Fruit fly (Drosophila melanogaster): ENCODE results near the gene Cp15.

Cp15 gene

dm6 chr3L:8721145-8721544 is 7.1 kb upstream of the Cp15 start, which contains the start of the genes CG32022 and CG6511 (continued):
- TF ChIP-seq pita (GFP tag; optimal IDR thresholded peaks at IDR 0.05), result no peak
- TF ChIP-seq Hr3 (GFP tag; optimal IDR thresholded peaks at IDR 0.05), result peak; percentile 99
- peak; percentile 98 for TF ChIP-seq Atf3 (GFP tag; optimal IDR thresholded peaks at IDR 0.05)
- TF ChIP-seq CG9797 (GFP tag; optimal IDR thresholded peaks at IDR 0.05), result peak; percentile 40
- peak; percentile 97 for TF ChIP-seq zen (tag; optimal IDR thresholded peaks at IDR 0.05)
- peak; percentile 91 for TF ChIP-seq en (GFP tag; optimal IDR thresholded peaks at IDR 0.05)
- peak; percentile 81 for TF ChIP-seq chm (GFP tag; IDR thresholded peaks at IDR 0.05)
- peak; percentile 90 for TF ChIP-seq Ets97D (GFP tag; optimal IDR thresholded peaks at IDR 0.05)
- TF ChIP-seq Scr (GFP tag; IDR thresholded peaks at IDR 0.05; ENCODE audit: partially characterized antibody), result no peak; the same call in 1 of the 2 replicates
- peak; percentile 97 for TF ChIP-seq Aef1 (GFP tag; IDR thresholded peaks at IDR 0.05)
- TF ChIP-seq CG4328 (GFP tag; optimal IDR thresholded peaks at IDR 0.05), result peak; percentile 97
- peak; percentile 75 for TF ChIP-seq CG1024 (GFP tag; IDR thresholded peaks at IDR 0.05)
- TF ChIP-seq CG17829 (tag; optimal IDR thresholded peaks at IDR 0.05), result peak; percentile 96
- peak; percentile 84 for TF ChIP-seq CG17612 (GFP tag; IDR thresholded peaks at IDR 0.05)
- peak; percentile 95 for TF ChIP-seq CG2116 (GFP tag; optimal IDR thresholded peaks at IDR 0.05)
- TF ChIP-seq CG10543 (GFP tag; optimal IDR thresholded peaks at IDR 0.05), result peak; percentile 99
- peak; percentile 94 for TF ChIP-seq so (GFP tag; IDR thresholded peaks at IDR 0.05)
- peak; percentile 88 for TF ChIP-seq sens-2 (GFP tag; IDR thresholded peaks at IDR 0.05)
- peak; percentile 96 for TF ChIP-seq CG6689 (GFP tag; IDR thresholded peaks at IDR 0.05)
- peak; percentile 89 for TF ChIP-seq CG6654 (GFP tag; optimal IDR thresholded peaks at IDR 0.05)
- peak; percentile 89 for TF ChIP-seq CG12071 (GFP tag; optimal IDR thresholded peaks at IDR 0.05)
- peak; percentile 15 to 81 for TF ChIP-seq insv (GFP tag; optimal IDR thresholded peaks at IDR 0.05)
- peak; percentile 83 for TF ChIP-seq Jarid2 (GFP tag; optimal IDR thresholded peaks at IDR 0.05)
- TF ChIP-seq onecut (GFP tag; IDR thresholded peaks at IDR 0.05), result peak; percentile 87
- peak; percentile 90 for TF ChIP-seq CG9437 (GFP tag; optimal IDR thresholded peaks at IDR 0.05)
- TF ChIP-seq Neu2 (GFP tag; optimal IDR thresholded peaks at IDR 0.05; ENCODE audit: borderline replicate concordance), result peak; percentile 90
- TF ChIP-seq cas (GFP tag; IDR thresholded peaks at IDR 0.05), result peak; percentile 93
- TF ChIP-seq CG14667 (GFP tag; IDR thresholded peaks at IDR 0.05), result peak; percentile 94
- peak; percentile 97 for TF ChIP-seq tio (GFP tag; optimal IDR thresholded peaks at IDR 0.05)
- TF ChIP-seq fd64A (GFP tag; optimal IDR thresholded peaks at IDR 0.05), result peak; percentile 63
- TF ChIP-seq otp (GFP tag; IDR thresholded peaks at IDR 0.05), result peak; percentile 84
- peak; percentile 95 for TF ChIP-seq CG7556 (GFP tag; optimal IDR thresholded peaks at IDR 0.05)
- peak; percentile 90 for TF ChIP-seq YL-1 (GFP tag; optimal IDR thresholded peaks at IDR 0.05)
- TF ChIP-seq BEAF-32 (GFP tag; optimal IDR thresholded peaks at IDR 0.05), result peak; percentile 49
- TF ChIP-seq CG10654 (GFP tag; optimal IDR thresholded peaks at IDR 0.05), result peak; percentile 97
- peak; percentile 96 for TF ChIP-seq CG1233 (GFP tag; optimal IDR thresholded peaks at IDR 0.05)
- TF ChIP-seq CG6813 (GFP tag; optimal IDR thresholded peaks at IDR 0.05), result peak; percentile 93
- peak; percentile 97 for TF ChIP-seq Meics (GFP tag; optimal IDR thresholded peaks at IDR 0.05)
- TF ChIP-seq kah (GFP tag; optimal IDR thresholded peaks at IDR 0.05), result peak; percentile 89
- TF ChIP-seq mirr (GFP tag; optimal IDR thresholded peaks at IDR 0.05), result peak; percentile 94
- peak; percentile 11; the same call in 1 of the 3 replicates for TF ChIP-seq z (GFP tag; IDR thresholded peaks at IDR 0.05)
- peak; percentile 90 for TF ChIP-seq gcm2 (GFP tag; optimal IDR thresholded peaks at IDR 0.05)
- TF ChIP-seq peb (GFP tag; IDR thresholded peaks at IDR 0.05), result peak; percentile 93
- TF ChIP-seq MESR4 (GFP tag; optimal IDR thresholded peaks at IDR 0.05), result peak; percentile 38
- peak; percentile 94 for TF ChIP-seq ken (GFP tag; IDR thresholded peaks at IDR 0.05)
- TF ChIP-seq ind (GFP tag; optimal IDR thresholded peaks at IDR 0.05), result peak; percentile 98
- no peak for TF ChIP-seq grn (GFP tag; optimal IDR thresholded peaks at IDR 0.05)
- peak; percentile 97 for TF ChIP-seq CG2712 (tag; optimal IDR thresholded peaks at IDR 0.05)
- TF ChIP-seq trh (GFP tag; optimal IDR thresholded peaks at IDR 0.05), result peak; percentile 95
- TF ChIP-seq CG3407 (GFP tag; optimal IDR thresholded peaks at IDR 0.05), result peak; percentile 92
- peak; percentile 99 for TF ChIP-seq CG16815 (GFP tag; optimal IDR thresholded peaks at IDR 0.05)

All from whole organism, embryonic.